Worm (Caenorhabditis elegans): Measurements from ENCODE around the gene ZC443.1.

DNA sequence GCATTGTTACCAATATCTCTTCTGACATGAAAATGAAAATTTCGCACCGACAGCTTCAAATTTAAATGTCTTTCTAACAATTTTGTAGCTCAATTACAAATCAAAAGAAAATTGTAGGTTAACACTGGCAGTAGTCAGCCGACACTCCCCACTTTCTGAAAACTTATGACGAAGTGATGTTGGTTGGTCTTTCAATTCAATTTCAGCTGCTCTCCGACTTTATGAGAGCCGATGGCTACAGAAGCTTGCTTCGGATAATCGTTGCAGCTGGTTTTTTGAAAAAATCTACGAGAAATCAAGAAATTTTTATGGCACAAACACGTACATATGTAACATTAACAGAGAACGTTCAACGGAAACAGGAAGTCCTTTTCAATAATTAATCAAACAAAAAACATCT is 25.0 kb downstream of the ZC443.1 start, which contains the start of gene sre-20:
- no peak for TF ChIP-seq drap-1 (GFP tag; optimal IDR thresholded peaks at IDR 0.05)
- TF ChIP-seq ceh-39 (tag; optimal IDR thresholded peaks at IDR 0.05), result no peak
